Fruit fly (Drosophila melanogaster) whole organism, embryonic: Measurements from ENCODE around the gene CG43291.

Source experiments
- B-H2 ChIP-seq: fragments of 200-800 bp; sonication (Bioruptor generic); optimal IDR thresholded peaks from 2 replicates; lab custom pipeline; 2018; ENCODE audit warnings: missing biosample characterization, mild to moderate bottlenecking, missing genetic modification characterization
- CG10147 ChIP-seq: fragments of 200-800 bp; sonication (Bioruptor generic); optimal IDR thresholded peaks from 2 replicates; lab custom pipeline; 2019; ENCODE audit warnings: missing biosample characterization, mild to moderate bottlenecking, missing genetic modification characterization, moderate library complexity
- CG1024 ChIP-seq: fragments of 200-800 bp; sonication (Bioruptor generic); IDR thresholded peaks from 2 replicates; pipeline ENCODE4 v1.3.6; 2022; ENCODE audit warnings: missing biosample characterization, missing genetic modification characterization
- CG10267 ChIP-seq: fragments of 200-800 bp; sonication (Bioruptor generic); optimal IDR thresholded peaks from 2 replicates; lab custom pipeline; 2018; ENCODE audit warnings: missing biosample characterization, mild to moderate bottlenecking, missing genetic modification characterization, moderate library complexity
- CG10462 ChIP-seq: fragments of 200-800 bp; sonication (Bioruptor generic); optimal IDR thresholded peaks from 2 replicates; lab custom pipeline; 2016; ENCODE audit warnings: missing biosample characterization, missing genetic modification characterization
- CG11398 ChIP-seq: fragments of 200-800 bp; sonication (Bioruptor generic); optimal IDR thresholded peaks from 2 replicates; lab custom pipeline; 2016; ENCODE audit warnings: missing biosample characterization, missing genetic modification characterization
- CG11456 ChIP-seq: fragments of 200-800 bp; sonication (Bioruptor generic); IDR thresholded peaks from 3 replicates; pipeline ENCODE4 v1.3.6; 2022; ENCODE audit warnings: missing biosample characterization, missing genetic modification characterization
- CG12219 ChIP-seq: fragments of 200-800 bp; sonication (Bioruptor generic); optimal IDR thresholded peaks from 3 replicates; lab custom pipeline; 2018; ENCODE audit warnings: missing biosample characterization, mild to moderate bottlenecking, missing genetic modification characterization
- CG12942 ChIP-seq: fragments of 200-800 bp; sonication (Bioruptor generic); optimal IDR thresholded peaks from 3 replicates; lab custom pipeline; 2016; ENCODE audit warnings: missing biosample characterization, missing genetic modification characterization
- CG14441 ChIP-seq: fragments of 200-800 bp; sonication (Bioruptor generic); IDR thresholded peaks from 2 replicates; pipeline ENCODE4 v1.3.6; 2022; ENCODE audit warnings: missing biosample characterization, missing genetic modification characterization
- CG17359 ChIP-seq: fragments of 200-800 bp; sonication (Bioruptor generic); optimal IDR thresholded peaks from 3 replicates; lab custom pipeline; 2018; ENCODE audit warnings: missing biosample characterization, mild to moderate bottlenecking, missing genetic modification characterization, moderate library complexity
- CG2712 ChIP-seq: fragments of 200-800 bp; optimal IDR thresholded peaks from 3 replicates; lab custom pipeline; 2019; ENCODE audit warnings: missing biosample characterization, mild to moderate bottlenecking, missing genetic modification characterization, moderate library complexity
- CG30020 ChIP-seq: fragments of 200-800 bp; optimal IDR thresholded peaks from 2 replicates; lab custom pipeline; 2019; ENCODE audit warnings: missing biosample characterization, mild to moderate bottlenecking, missing genetic modification characterization, moderate library complexity
- CG3281 ChIP-seq: fragments of 200-800 bp; sonication (Bioruptor generic); optimal IDR thresholded peaks from 3 replicates; lab custom pipeline; 2017; ENCODE audit warnings: missing biosample characterization, mild to moderate bottlenecking, missing genetic modification characterization
- CG33557 ChIP-seq: fragments of 200-800 bp; sonication (Bioruptor generic); optimal IDR thresholded peaks from 2 replicates; lab custom pipeline; 2019; ENCODE audit warnings: missing biosample characterization, mild to moderate bottlenecking, missing genetic modification characterization, moderate library complexity
- CG3995 ChIP-seq: fragments of 200-800 bp; sonication (Bioruptor generic); optimal IDR thresholded peaks from 3 replicates; lab custom pipeline; 2016; ENCODE audit warnings: missing biosample characterization, missing genetic modification characterization
- CG6654 ChIP-seq: fragments of 200-800 bp; sonication (Bioruptor generic); optimal IDR thresholded peaks from 2 replicates; lab custom pipeline; 2017; ENCODE audit warnings: missing biosample characterization, mild to moderate bottlenecking, missing genetic modification characterization
- CG7745 ChIP-seq: fragments of 200-800 bp; sonication (Bioruptor generic); optimal IDR thresholded peaks from 2 replicates; lab custom pipeline; 2018; ENCODE audit warnings: missing biosample characterization, mild to moderate bottlenecking, missing genetic modification characterization, moderate library complexity
- CG8089 ChIP-seq: fragments of 200-800 bp; sonication (Bioruptor generic); optimal IDR thresholded peaks from 3 replicates; lab custom pipeline; 2016; ENCODE audit warnings: missing biosample characterization, missing genetic modification characterization
- CG8388 ChIP-seq: fragments of 200-800 bp; sonication (Bioruptor generic); optimal IDR thresholded peaks from 2 replicates; lab custom pipeline; 2019; ENCODE audit warnings: missing biosample characterization, mild to moderate bottlenecking, missing genetic modification characterization, moderate library complexity
- Deaf1 ChIP-seq: fragments of 200-800 bp; optimal IDR thresholded peaks from 3 replicates; lab custom pipeline; 2019; ENCODE audit warnings: missing biosample characterization, mild to moderate bottlenecking, missing genetic modification characterization, moderate library complexity
- Dek ChIP-seq: fragments of 200-800 bp; sonication (Bioruptor generic); optimal IDR thresholded peaks from 3 replicates; lab custom pipeline; 2019; ENCODE audit warnings: missing biosample characterization, mild to moderate bottlenecking, missing genetic modification characterization, moderate library complexity
- GATAe ChIP-seq: fragments of 200-800 bp; sonication (Bioruptor generic); conservative IDR thresholded peaks from 2 replicates; pipeline ENCODE4 v1.3.6; 2022; ENCODE audit warnings: missing biosample characterization, missing genetic modification characterization
- H15 ChIP-seq: fragments of 200-800 bp; sonication (Bioruptor generic); IDR thresholded peaks from 3 replicates; pipeline ENCODE4 v1.3.6; 2022; ENCODE audit warnings: missing biosample characterization, missing genetic modification characterization
- Hsf ChIP-seq: fragments of 200-800 bp; sonication (Bioruptor generic); optimal IDR thresholded peaks from 3 replicates; lab custom pipeline; 2016; ENCODE audit warnings: missing biosample characterization, missing genetic modification characterization
- Mes4 ChIP-seq: fragments of 200-800 bp; sonication (Bioruptor generic); optimal IDR thresholded peaks from 2 replicates; lab custom pipeline; 2016; ENCODE audit warnings: missing biosample characterization, missing genetic modification characterization
- NC2α ChIP-seq: fragments of 200-800 bp; sonication (Bioruptor generic); optimal IDR thresholded peaks from 2 replicates; lab custom pipeline; 2016; ENCODE audit warnings: missing biosample characterization, missing genetic modification characterization
- NC2β ChIP-seq: fragments of 200-800 bp; sonication (Bioruptor generic); optimal IDR thresholded peaks from 2 replicates; lab custom pipeline; 2016; ENCODE audit warnings: missing biosample characterization, missing genetic modification characterization
- Oaz ChIP-seq: fragments of 200-800 bp; sonication (Bioruptor generic); IDR thresholded peaks from 2 replicates; pipeline ENCODE4 v1.3.6; 2022; ENCODE audit warnings: missing biosample characterization, missing genetic modification characterization
- Rfx ChIP-seq: fragments of 200-800 bp; sonication (Bioruptor generic); IDR thresholded peaks from 2 replicates; pipeline ENCODE4 v1.3.6; 2022; ENCODE audit warnings: missing biosample characterization, missing genetic modification characterization
- Sox100B ChIP-seq: fragments of 200-800 bp; sonication (Bioruptor generic); optimal IDR thresholded peaks from 3 replicates; lab custom pipeline; 2018; ENCODE audit warnings: missing biosample characterization, mild to moderate bottlenecking, missing genetic modification characterization
- Spps ChIP-seq: fragments of 200-800 bp; sonication (Bioruptor generic); optimal IDR thresholded peaks from 2 replicates; lab custom pipeline; 2018; ENCODE audit warnings: missing biosample characterization, mild to moderate bottlenecking, missing genetic modification characterization
- Taf1 ChIP-seq: fragments of 200-800 bp; sonication (Bioruptor generic); IDR thresholded peaks from 2 replicates; pipeline ENCODE4 v1.3.6; 2022; ENCODE audit warnings: missing biosample characterization, missing genetic modification characterization
- Tbp ChIP-seq: fragments of >200 bp; optimal IDR thresholded peaks from 2 replicates; lab custom pipeline; 2018; ENCODE audit warnings: missing biosample characterization, missing genetic modification characterization
- YL-1 ChIP-seq: fragments of 200-800 bp; sonication (Bioruptor generic); optimal IDR thresholded peaks from 3 replicates; lab custom pipeline; 2017; ENCODE audit warnings: missing biosample characterization, mild to moderate bottlenecking, missing genetic modification characterization
- bcd ChIP-seq: fragments of 200-800 bp; sonication (Bioruptor generic); optimal IDR thresholded peaks from 2 replicates; lab custom pipeline; 2017; ENCODE audit warnings: missing biosample characterization, mild to moderate bottlenecking, missing genetic modification characterization
- dm ChIP-seq: fragments of 200-800 bp; sonication (Bioruptor generic); optimal IDR thresholded peaks from 3 replicates; lab custom pipeline; 2016; ENCODE audit warnings: missing biosample characterization, missing genetic modification characterization
- esg ChIP-seq: fragments of 200-800 bp; sonication (Bioruptor generic); conservative IDR thresholded peaks from 2 replicates; pipeline ENCODE4 v1.3.6; 2022; ENCODE audit warnings: missing biosample characterization, missing genetic modification characterization
- hkb ChIP-seq, 2 experiments: fragments of 200-800 bp in 1 of 2; fragments of >200 bp in 1 of 2; sonication (Bioruptor generic) in 1 of 2; IDR thresholded peaks in 1 of 2; optimal IDR thresholded peaks in 1 of 2; 2 replicates each; pipeline versions ENCODE4 v1.3.6 to Lab custom; 2017 to 2022; ENCODE audit warnings: missing biosample characterization in 1 of 2, missing genetic modification characterization in 1 of 2
- jigr1 ChIP-seq: fragments of 200-800 bp; sonication (Bioruptor generic); IDR thresholded peaks from 3 replicates; pipeline ENCODE4 v1.3.6; 2022; ENCODE audit warnings: missing biosample characterization, missing genetic modification characterization
- kay ChIP-seq: fragments of 200-800 bp; sonication (Bioruptor generic); optimal IDR thresholded peaks from 2 replicates; lab custom pipeline; 2016; ENCODE audit warnings: missing biosample characterization, missing genetic modification characterization
- lbe ChIP-seq: fragments of 200-800 bp; sonication (Bioruptor generic); optimal IDR thresholded peaks from 2 replicates; lab custom pipeline; 2016; ENCODE audit warnings: missing biosample characterization, mild to moderate bottlenecking, missing genetic modification characterization
- peb ChIP-seq: fragments of 200-800 bp; sonication (Bioruptor generic); IDR thresholded peaks from 2 replicates; pipeline ENCODE4 v1.3.6; 2022; ENCODE audit warnings: missing biosample characterization, missing genetic modification characterization
- pros ChIP-seq: fragments of 200-800 bp; sonication (Bioruptor generic); optimal IDR thresholded peaks from 3 replicates; lab custom pipeline; 2019; ENCODE audit warnings: missing biosample characterization, mild to moderate bottlenecking, missing genetic modification characterization, moderate library complexity
- scrt ChIP-seq: fragments of 200-800 bp; sonication (Bioruptor generic); optimal IDR thresholded peaks from 2 replicates; lab custom pipeline; 2018; ENCODE audit warnings: missing biosample characterization, mild to moderate bottlenecking, missing genetic modification characterization, moderate library complexity
- slbo ChIP-seq: fragments of 200-800 bp; sonication (Bioruptor generic); IDR thresholded peaks from 2 replicates; pipeline ENCODE4 v1.3.6; 2022; ENCODE audit warnings: missing biosample characterization, missing genetic modification characterization
- sob ChIP-seq: fragments of 200-800 bp; sonication (Bioruptor generic); IDR thresholded peaks from 2 replicates; pipeline ENCODE4 v1.3.6; 2022; ENCODE audit warnings: missing biosample characterization, missing genetic modification characterization
- tgo ChIP-seq: fragments of 200-800 bp; sonication (Bioruptor generic); IDR thresholded peaks from 3 replicates; pipeline ENCODE4 v1.3.6; 2022; ENCODE audit warnings: missing biosample characterization, missing genetic modification characterization
- tna ChIP-seq: fragments of 200-800 bp; sonication (Bioruptor generic); IDR thresholded peaks from 2 replicates; pipeline ENCODE4 v1.3.6; 2022; ENCODE audit warnings: missing biosample characterization, missing genetic modification characterization; ENCODE audit not compliant: partially characterized antibody
- yki ChIP-seq: fragments of >200 bp; optimal IDR thresholded peaks from 3 replicates; lab custom pipeline; 2018

CG43291 gene

dm6 chr3R:14277894-14278522 is 33.5 kb upstream of the CG43291 start (continued):
- peak; percentile 74 for TF ChIP-seq tgo
- TF ChIP-seq hkb (optimal IDR thresholded peaks at IDR 0.05; lab: Kevin White, UChicago): no peak
- peak; percentile 92 for TF ChIP-seq hkb (GFP tag; IDR thresholded peaks at IDR 0.05; lab: Robert Waterston, UW)
- TF ChIP-seq CG11398 (GFP tag; lab: Kevin White, UChicago): no peak
- TF ChIP-seq CG12942 (GFP tag; lab: Kevin White, UChicago): peak; percentile 52
- no peak for TF ChIP-seq NC2α (GFP tag; lab: Kevin White, UChicago)
- TF ChIP-seq yki (lab: Kevin White, UChicago): no peak
- no peak for TF ChIP-seq CG17359 (tag; lab: Kevin White, UChicago)
- peak; percentile 92 for TF ChIP-seq CG2712 (tag; lab: Kevin White, UChicago)
- peak; percentile 69 for TF ChIP-seq CG14441 (GFP tag; lab: Robert Waterston, UW)
- TF ChIP-seq Taf1 (GFP tag; lab: Robert Waterston, UW): peak; percentile 53; the same call in 1 of the 2 replicates
- peak; percentile 84 for TF ChIP-seq sob (GFP tag; lab: Robert Waterston, UW)
- no peak for TF ChIP-seq CG6654 (GFP tag; lab: Kevin White, UChicago)
- TF ChIP-seq CG11456 (GFP tag; lab: Robert Waterston, UW): peak; percentile 76
- no peak; the same call in 1 of the 2 replicates for TF ChIP-seq peb (GFP tag; lab: Robert Waterston, UW)
- no peak for TF ChIP-seq dm (GFP tag; lab: Kevin White, UChicago)
- 0 out of 3 replicates have a peak, but pooled peaks have one; percentile 56 for TF ChIP-seq jigr1
- TF ChIP-seq CG8089 (GFP tag; lab: Kevin White, UChicago): no peak
- peak; percentile 22 for TF ChIP-seq B-H2 (GFP tag; lab: Kevin White, UChicago)
- peak; percentile 70 for TF ChIP-seq Hsf (GFP tag; lab: Kevin White, UChicago)
- TF ChIP-seq esg (GFP tag; lab: Robert Waterston, UW): peak; percentile 69
- no peak for TF ChIP-seq Mes4 (GFP tag; lab: Kevin White, UChicago)
- TF ChIP-seq CG33557 (GFP tag; lab: Kevin White, UChicago): peak; percentile 79
- TF ChIP-seq lbe (GFP tag; lab: Kevin White, UChicago): peak; percentile 94
- TF ChIP-seq Deaf1 (tag; lab: Kevin White, UChicago): peak; percentile 89
- TF ChIP-seq Oaz (GFP tag; lab: Robert Waterston, UW): peak; percentile 51; the same call in 1 of the 2 replicates
- peak; percentile 67 for TF ChIP-seq Rfx (GFP tag; lab: Robert Waterston, UW)
- peak; percentile 55 for TF ChIP-seq CG12219 (GFP tag; lab: Kevin White, UChicago)
- peak; percentile 80 for TF ChIP-seq H15 (GFP tag; lab: Robert Waterston, UW)
- peak; percentile 89 for TF ChIP-seq CG10267 (tag; lab: Kevin White, UChicago)
- TF ChIP-seq Spps (tag; lab: Kevin White, UChicago): peak; percentile 64
- TF ChIP-seq CG10462 (GFP tag; lab: Kevin White, UChicago): peak; percentile 72
- peak; percentile 67 for TF ChIP-seq Dek (tag; lab: Kevin White, UChicago)
- TF ChIP-seq CG1024 (GFP tag; lab: Robert Waterston, UW): peak; percentile 70; the same call in 1 of the 2 replicates
- TF ChIP-seq YL-1 (GFP tag; lab: Kevin White, UChicago): peak; percentile 38
- TF ChIP-seq GATAe (GFP tag; lab: Robert Waterston, UW): no peak; the same call in 1 of the 2 replicates
- no peak for TF ChIP-seq CG3281 (GFP tag; lab: Kevin White, UChicago)
- peak; percentile 59 for TF ChIP-seq kay
- peak; percentile 84 for TF ChIP-seq slbo
- TF ChIP-seq CG3995 (GFP tag; lab: Kevin White, UChicago): no peak
- no peak for TF ChIP-seq Sox100B (GFP tag; lab: Kevin White, UChicago)
- peak; percentile 72 for TF ChIP-seq CG8388
- TF ChIP-seq tna (GFP tag; lab: Robert Waterston, UW): no peak
- no peak for TF ChIP-seq Tbp (GFP tag; lab: Kevin White, UChicago)
- TF ChIP-seq CG10147 (GFP tag; lab: Kevin White, UChicago): no peak
- TF ChIP-seq CG30020 (tag; lab: Kevin White, UChicago): no peak
- TF ChIP-seq pros (GFP tag; lab: Kevin White, UChicago): no peak
- TF ChIP-seq scrt (GFP tag; lab: Kevin White, UChicago): no peak
- TF ChIP-seq CG7745 (tag; lab: Kevin White, UChicago): peak; percentile 18
- TF ChIP-seq NC2β (GFP tag; lab: Kevin White, UChicago): peak; percentile 3
- peak; percentile 71 for TF ChIP-seq bcd (GFP tag; lab: Kevin White, UChicago)
